Worm (Caenorhabditis elegans) whole organism, L1 larva: ENCODE data around the gene nhr-136.

Source experiments
- C16A3.4 ChIP-seq: fragments of 150-350 bp; optimal IDR thresholded peaks from 2 replicates; lab custom pipeline; 2014; ENCODE audit warnings: missing biosample characterization, missing genetic modification characterization
- Y116A8C.19 ChIP-seq: sonication (generic microtip); optimal IDR thresholded peaks from 2 replicates; lab custom pipeline; 2016; ENCODE audit warnings: missing compliant biosample characterization, missing genetic modification characterization, borderline replicate concordance
- aha-1 ChIP-seq: fragments of 150-350 bp; optimal IDR thresholded peaks from 2 replicates; lab custom pipeline; 2014; ENCODE audit warnings: missing biosample characterization, missing genetic modification characterization
- aly-2 ChIP-seq: fragments of 150-350 bp; optimal IDR thresholded peaks from 2 replicates; lab custom pipeline; 2014; ENCODE audit warnings: missing biosample characterization, missing genetic modification characterization
- blmp-1 ChIP-seq: fragments of 150-350 bp; optimal IDR thresholded peaks from 2 replicates; lab custom pipeline; 2014; ENCODE audit warnings: missing biosample characterization, missing genetic modification characterization
- ceh-63 ChIP-seq: fragments of 200-800 bp; sonication (Bioruptor generic); optimal IDR thresholded peaks from 2 replicates; lab custom pipeline; 2018; ENCODE audit warnings: mild to moderate bottlenecking, missing genetic modification characterization, missing compliant biosample characterization
- ceh-82 ChIP-seq, 3 experiments: fragments of 150-350 bp in 1 of 3; sonication (generic microtip) in 2 of 3; optimal IDR thresholded peaks; 2 replicates each; lab custom pipeline; 2014 to 2017; ENCODE audit warnings: missing biosample characterization in 3 of 3, missing genetic modification characterization in 3 of 3
- ceh-88 ChIP-seq: fragments of 200-800 bp; sonication (Bioruptor generic); IDR thresholded peaks from 2 replicates; pipeline ENCODE4 v1.3.6; 2022; ENCODE audit warnings: missing genetic modification characterization, missing compliant biosample characterization
- ceh-90 ChIP-seq: sonication (generic microtip); optimal IDR thresholded peaks from 2 replicates; lab custom pipeline; 2016; ENCODE audit warnings: missing genetic modification characterization, missing compliant biosample characterization
- ces-1 ChIP-seq: fragments of 150-350 bp; optimal IDR thresholded peaks from 2 replicates; lab custom pipeline; 2014; ENCODE audit warnings: missing biosample characterization, missing genetic modification reagents, missing genetic modification characterization
- efl-1 ChIP-seq, 4 experiments: fragments of 150-350 bp; optimal IDR thresholded peaks in 3 of 4; peaks in 1 of 4; 1 replicate in 1 of 4; 2 replicates in 3 of 4; lab custom pipeline; 2014; ENCODE audit warnings: missing biosample characterization in 2 of 4, missing genetic modification characterization in 2 of 4, missing genetic modification reagents in 2 of 4
- egl-13 ChIP-seq: sonication (generic microtip); optimal IDR thresholded peaks from 2 replicates; lab custom pipeline; 2016; ENCODE audit warnings: missing genotype, missing genetic modification reagents, missing genetic modification characterization, missing compliant biosample characterization
- egl-27 ChIP-seq, 2 experiments: fragments of 150-350 bp in 1 of 2; sonication (generic microtip); optimal IDR thresholded peaks; 3 replicates each; lab custom pipeline; 2017 to 2018; ENCODE audit warnings: missing biosample characterization in 2 of 2, missing genetic modification characterization in 2 of 2, missing genetic modification reagents in 2 of 2
- elt-3 ChIP-seq, 6 experiments: fragments of 150-350 bp in 1 of 6; sonication (generic microtip); optimal IDR thresholded peaks; 2 replicates each; lab custom pipeline; 2017 to 2018; ENCODE audit warnings: missing biosample characterization in 6 of 6, missing genetic modification characterization in 6 of 6, inconsistent platforms in 1 of 6
- ets-5 ChIP-seq: fragments of 200-800 bp; sonication (Bioruptor generic); IDR thresholded peaks from 2 replicates; pipeline ENCODE4 v1.3.6; 2022; ENCODE audit warnings: missing genetic modification characterization, missing compliant biosample characterization
- fkh-10 ChIP-seq: sonication (generic microtip); optimal IDR thresholded peaks from 2 replicates; lab custom pipeline; 2017; ENCODE audit warnings: missing biosample characterization, missing genetic modification reagents, missing genetic modification characterization
- fkh-4 ChIP-seq: sonication (generic microtip); optimal IDR thresholded peaks from 2 replicates; lab custom pipeline; 2016; ENCODE audit warnings: missing compliant biosample characterization, missing genetic modification characterization, borderline replicate concordance
- hlh-17 ChIP-seq: fragments of 200-800 bp; sonication (Bioruptor generic); optimal IDR thresholded peaks from 2 replicates; lab custom pipeline; 2018; ENCODE audit warnings: missing genetic modification characterization, mild to moderate bottlenecking, missing compliant biosample characterization, moderate library complexity, borderline replicate concordance
- hlh-4 ChIP-seq: sonication (generic microtip); optimal IDR thresholded peaks from 2 replicates; lab custom pipeline; 2016; ENCODE audit warnings: mild to moderate bottlenecking, missing genetic modification characterization, missing compliant biosample characterization
- isw-1 ChIP-seq: fragments of 200-800 bp; sonication (Bioruptor generic); IDR thresholded peaks from 2 replicates; pipeline ENCODE4 v1.3.6; 2022; ENCODE audit warnings: missing genetic modification characterization, missing compliant biosample characterization
- jun-1 ChIP-seq: fragments of 150-350 bp; optimal IDR thresholded peaks from 2 replicates; lab custom pipeline; 2014; ENCODE audit warnings: missing biosample characterization, missing genetic modification reagents, missing genetic modification characterization
- lin-14 ChIP-seq: fragments of 200-800 bp; sonication (Bioruptor generic); optimal IDR thresholded peaks from 2 replicates; lab custom pipeline; 2018; ENCODE audit warnings: mild to moderate bottlenecking, missing genetic modification characterization, moderate library complexity, missing compliant biosample characterization
- lin-15B ChIP-seq: fragments of 150-350 bp; sonication (generic microtip); optimal IDR thresholded peaks from 3 replicates; lab custom pipeline; 2014; ENCODE audit warnings: missing biosample characterization, missing genetic modification characterization
- lin-35 ChIP-seq, 2 experiments: fragments of 150-350 bp; optimal IDR thresholded peaks; 2 replicates each; lab custom pipeline; 2014; ENCODE audit warnings: missing biosample characterization in 2 of 2, missing genetic modification characterization in 2 of 2, missing genetic modification reagents in 2 of 2
- lir-3 ChIP-seq: sonication (generic microtip); optimal IDR thresholded peaks from 2 replicates; lab custom pipeline; 2016; ENCODE audit warnings: mild to moderate bottlenecking, missing genetic modification characterization, moderate library complexity, missing compliant biosample characterization; ENCODE audit not compliant: poor library complexity
- mdl-1 ChIP-seq, 2 experiments: fragments of 150-350 bp; optimal IDR thresholded peaks; 2 replicates each; lab custom pipeline; 2014 to 2017; ENCODE audit warnings: missing biosample characterization in 2 of 2, missing genetic modification characterization in 2 of 2, inconsistent platforms in 1 of 2
- mep-1 ChIP-seq: fragments of 150-350 bp; optimal IDR thresholded peaks from 2 replicates; lab custom pipeline; 2014; ENCODE audit warnings: missing biosample characterization, missing genetic modification characterization
- nhr-11 ChIP-seq: fragments of 150-350 bp; optimal IDR thresholded peaks from 2 replicates; lab custom pipeline; 2014; ENCODE audit warnings: missing biosample characterization, missing genetic modification characterization
- nhr-12 ChIP-seq: sonication (generic microtip); optimal IDR thresholded peaks from 2 replicates; lab custom pipeline; 2017; ENCODE audit warnings: missing biosample characterization, missing genetic modification characterization
- nhr-19 ChIP-seq: fragments of 200-800 bp; sonication (Bioruptor generic); conservative IDR thresholded peaks from 2 replicates; pipeline ENCODE4 v1.3.6; 2022; ENCODE audit warnings: missing genetic modification characterization, missing compliant biosample characterization
- nhr-20 ChIP-seq: sonication (generic microtip); optimal IDR thresholded peaks from 2 replicates; lab custom pipeline; 2016; ENCODE audit warnings: mild to moderate bottlenecking, missing genetic modification characterization, missing compliant biosample characterization
- nhr-237 ChIP-seq: fragments of 150-350 bp; optimal IDR thresholded peaks from 2 replicates; lab custom pipeline; 2014; ENCODE audit warnings: missing biosample characterization, missing genetic modification characterization
- nhr-28 ChIP-seq: fragments of 150-350 bp; optimal IDR thresholded peaks from 2 replicates; lab custom pipeline; 2014; ENCODE audit warnings: missing biosample characterization, missing genetic modification characterization
- nhr-47 ChIP-seq: sonication (generic microtip); optimal IDR thresholded peaks from 2 replicates; lab custom pipeline; 2016; ENCODE audit warnings: mild to moderate bottlenecking, missing genetic modification characterization, moderate library complexity, missing compliant biosample characterization
- pax-3 ChIP-seq: fragments of 200-800 bp; sonication (Bioruptor generic); optimal IDR thresholded peaks from 2 replicates; lab custom pipeline; 2018; ENCODE audit warnings: mild to moderate bottlenecking, missing genetic modification characterization, moderate library complexity, missing compliant biosample characterization
- rnt-1 ChIP-seq: sonication (generic microtip); optimal IDR thresholded peaks from 2 replicates; lab custom pipeline; 2016; ENCODE audit warnings: mild to moderate bottlenecking, missing genetic modification characterization, moderate library complexity, missing compliant biosample characterization
- skn-1 ChIP-seq: fragments of 150-350 bp; optimal IDR thresholded peaks from 2 replicates; lab custom pipeline; 2014; ENCODE audit warnings: missing biosample characterization, missing genetic modification characterization
- snu-23 ChIP-seq: sonication (generic microtip); optimal IDR thresholded peaks from 2 replicates; lab custom pipeline; 2016; ENCODE audit warnings: missing genetic modification characterization, missing compliant biosample characterization
- sox-4 ChIP-seq: sonication (generic microtip); optimal IDR thresholded peaks from 2 replicates; lab custom pipeline; 2016; ENCODE audit warnings: missing genetic modification characterization, missing compliant biosample characterization
- sup-37 ChIP-seq: fragments of 200-800 bp; sonication (Bioruptor generic); optimal IDR thresholded peaks from 2 replicates; lab custom pipeline; 2018; ENCODE audit warnings: mild to moderate bottlenecking, missing genetic modification characterization, missing compliant biosample characterization
- swsn-7 ChIP-seq: sonication (generic microtip); optimal IDR thresholded peaks from 2 replicates; lab custom pipeline; 2016; ENCODE audit warnings: missing genetic modification characterization, missing compliant biosample characterization
- tlp-1 ChIP-seq: fragments of 150-350 bp; optimal IDR thresholded peaks from 2 replicates; lab custom pipeline; 2014; ENCODE audit warnings: missing biosample characterization, missing genetic modification characterization
- unc-130 ChIP-seq: fragments of 150-350 bp; optimal IDR thresholded peaks from 2 replicates; lab custom pipeline; 2017; ENCODE audit warnings: missing biosample characterization, missing genetic modification characterization, inconsistent platforms
- unc-86 ChIP-seq: sonication (generic microtip); optimal IDR thresholded peaks from 2 replicates; lab custom pipeline; 2016; ENCODE audit warnings: missing genetic modification characterization, missing compliant biosample characterization
- unc-98 ChIP-seq: fragments of 200-800 bp; sonication (Bioruptor generic); IDR thresholded peaks from 2 replicates; pipeline ENCODE4 v1.3.6; 2022; ENCODE audit warnings: missing genetic modification characterization, missing compliant biosample characterization
- vab-15 ChIP-seq: sonication (generic microtip); optimal IDR thresholded peaks from 2 replicates; lab custom pipeline; 2017; ENCODE audit warnings: missing genotype, mild to moderate bottlenecking, missing genetic modification characterization, missing compliant biosample characterization
- xbp-1 ChIP-seq: sonication (generic microtip); optimal IDR thresholded peaks from 2 replicates; lab custom pipeline; 2016; ENCODE audit warnings: missing genetic modification characterization, missing compliant biosample characterization
- ztf-4 ChIP-seq: fragments of 150-350 bp; optimal IDR thresholded peaks from 2 replicates; lab custom pipeline; 2014; ENCODE audit warnings: missing biosample characterization, missing genetic modification characterization

The nhr-136 gene

DNA sequence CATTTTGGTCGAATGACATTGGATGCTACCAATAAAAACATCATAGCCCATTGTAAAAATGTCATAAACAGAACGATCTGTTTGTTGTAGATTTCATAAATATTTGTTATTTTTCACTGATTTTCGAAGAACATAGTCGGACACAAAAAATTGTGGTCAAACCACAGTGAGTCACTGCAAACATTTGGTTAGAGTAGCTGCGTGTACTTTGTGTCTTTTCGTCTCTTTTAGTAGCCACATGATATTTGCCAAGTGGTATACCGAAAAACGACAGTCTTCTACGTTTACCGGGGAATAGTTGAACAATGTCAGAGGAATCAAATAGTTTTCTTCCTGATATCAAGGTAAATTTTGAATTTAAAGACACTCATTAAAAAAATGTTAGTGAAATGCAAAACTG, 15.2 kb upstream of the nhr-136 start, which contains the start of gene nhr-206 (continued):
- no peak for TF ChIP-seq hlh-4 (tag; lab: Kevin White, UChicago)
- TF ChIP-seq elt-3 (tag; optimal IDR thresholded peaks at IDR 0.05; lab: Kevin White, UChicago): peak in 2 of 6 experiments; percentile 13 to 31
- TF ChIP-seq nhr-19: peak; percentile 21; the same call in 1 of the 2 replicates
- no peak for TF ChIP-seq unc-98
- TF ChIP-seq nhr-237 (tag; lab: Kevin White, UChicago): no peak
- TF ChIP-seq lin-15B: no peak
- TF ChIP-seq fkh-4 (tag; lab: Kevin White, UChicago): no peak
- no peak for TF ChIP-seq unc-86 (tag; lab: Kevin White, UChicago)
- TF ChIP-seq rnt-1: no peak
- peak in 1 of 2 experiments; percentile 40 for TF ChIP-seq mdl-1 (tag; optimal IDR thresholded peaks at IDR 0.05; lab: Kevin White, UChicago)
- no peak for TF ChIP-seq pax-3 (tag; lab: Kevin White, UChicago)
- no peak for TF ChIP-seq xbp-1 (tag; lab: Kevin White, UChicago)

DNA sequence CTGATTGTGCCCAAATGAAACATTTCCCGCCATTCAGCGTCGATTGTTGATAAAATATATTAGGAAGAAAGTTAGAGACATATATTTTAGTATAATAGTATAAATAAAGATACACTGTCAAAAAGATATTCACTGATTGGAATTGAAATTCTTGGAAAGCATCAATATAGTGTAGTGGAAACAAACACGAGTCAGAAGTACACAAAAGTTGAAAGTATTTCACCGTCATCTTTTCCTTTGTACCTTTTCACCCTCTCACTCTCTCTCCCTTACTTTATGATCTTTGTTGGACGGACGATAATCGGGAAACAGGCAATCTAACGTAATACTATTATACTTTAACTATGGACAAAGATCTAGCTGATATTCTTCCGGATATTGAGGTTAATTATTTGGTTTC, 12.9 kb upstream of the nhr-136 start, which contains the start of gene nhr-208:
TSS of gene nhr-208 (plus strand) at position 288 of the 400 bp plus-strand sequence.
- TF ChIP-seq egl-13 (no peak), ets-5 (no peak), nhr-20 (peak; percentile 50), snu-23 (peak; percentile 2), lin-35 (GFP tag; optimal IDR thresholded peaks at IDR 0.05; lab: Kevin White, UChicago) (no peak), blmp-1 (tag; lab: Kevin White, UChicago) (peak; percentile 16)

ce11 chrV:12095865-12096264, 11.1 kb upstream of the nhr-136 start, which contains the start of gene nhr-207:
nhr-207 (plus strand) TSS chrV:12096146.
- TF ChIP-seq C16A3.4 (tag; lab: Kevin White, UChicago): peak; percentile 17
- no peak for TF ChIP-seq ces-1
- TF ChIP-seq pax-3 (tag; lab: Kevin White, UChicago): no peak
- no peak for TF ChIP-seq Y116A8C.19 (tag; lab: Kevin White, UChicago)
- TF ChIP-seq nhr-47: no peak
- no peak for TF ChIP-seq sox-4 (tag; lab: Kevin White, UChicago)
- no peak for TF ChIP-seq vab-15 (tag; lab: Kevin White, UChicago)
- no peak for TF ChIP-seq isw-1 (GFP tag; lab: Robert Waterston, UW)
- TF ChIP-seq swsn-7 (tag; lab: Kevin White, UChicago): no peak
- no peak for TF ChIP-seq nhr-12 (tag; lab: Kevin White, UChicago)
- no peak for TF ChIP-seq fkh-10 (GFP tag; lab: Kevin White, UChicago)
- TF ChIP-seq snu-23: peak; percentile 6
- no peak for TF ChIP-seq ceh-88
- no peak for TF ChIP-seq hlh-17 (GFP tag; lab: Kevin White, UChicago)
- TF ChIP-seq tlp-1 (tag; lab: Kevin White, UChicago): no peak
- TF ChIP-seq lin-14 (GFP tag; lab: Kevin White, UChicago): peak; percentile 48
- no peak for TF ChIP-seq sup-37 (GFP tag; lab: Kevin White, UChicago)
- no peak for TF ChIP-seq aha-1 (tag; lab: Kevin White, UChicago)
- TF ChIP-seq unc-98: no peak
- TF ChIP-seq lin-15B: no peak
- peak; percentile 34 for TF ChIP-seq skn-1
- TF ChIP-seq egl-27 (tag; optimal IDR thresholded peaks at IDR 0.05; lab: Kevin White, UChicago): no peak
- TF ChIP-seq unc-130: no peak
- peak; percentile 49 for TF ChIP-seq jun-1
- no peak for TF ChIP-seq efl-1 (optimal IDR thresholded peaks at IDR 0.05; lab: Kevin White, UChicago)
- no peak for TF ChIP-seq efl-1 (GFP tag; optimal IDR thresholded peaks at IDR 0.05 in 1 of 2; lab: Kevin White, UChicago)
- no peak for TF ChIP-seq nhr-28
- TF ChIP-seq blmp-1 (tag; lab: Kevin White, UChicago): no peak
- no peak for TF ChIP-seq ceh-90 (tag; lab: Kevin White, UChicago)
- TF ChIP-seq ets-5: no peak
- TF ChIP-seq rnt-1: no peak
- no peak for TF ChIP-seq elt-3 (tag; optimal IDR thresholded peaks at IDR 0.05; lab: Kevin White, UChicago)
- peak; percentile 23 for TF ChIP-seq nhr-20
- TF ChIP-seq hlh-4 (tag; lab: Kevin White, UChicago): no peak
- TF ChIP-seq ceh-82 (tag; optimal IDR thresholded peaks at IDR 0.05; lab: Kevin White, UChicago): no peak
- TF ChIP-seq mep-1 (tag; lab: Kevin White, UChicago): no peak
- no peak for TF ChIP-seq aly-2
- no peak for TF ChIP-seq ztf-4 (tag; lab: Kevin White, UChicago)
- no peak for TF ChIP-seq lir-3 (tag; lab: Kevin White, UChicago)
- TF ChIP-seq nhr-11 (tag; lab: Kevin White, UChicago): no peak
- TF ChIP-seq ceh-63 (GFP tag; lab: Kevin White, UChicago): no peak
